Fruit fly (Drosophila melanogaster): ENCODE results near the gene CG6118.

dm6 chr3R:15402654-15403053 is 31.9 kb downstream of the CG6118 start:
- TF ChIP-seq Myc (optimal IDR thresholded peaks at IDR 0.05) (no peak), insv (optimal IDR thresholded peaks at IDR 0.05) (no peak), psq (optimal IDR thresholded peaks at IDR 0.05) (no peak), ttk (optimal IDR thresholded peaks at IDR 0.05) (no peak)

All from Kc167 (cell line).